Worm (Caenorhabditis elegans) whole organism, late embryonic: Measurements from ENCODE around the gene srj-33.

Source experiments
- C38D4.7 ChIP-seq: fragments of 200-800 bp; sonication (Bioruptor generic); optimal IDR thresholded peaks from 2 replicates; lab custom pipeline; 2018; ENCODE audit warnings: mild to moderate bottlenecking, missing genetic modification characterization, moderate library complexity, missing compliant biosample characterization
- ama-1 ChIP-seq: fragments of 150-350 bp; optimal IDR thresholded peaks from 2 replicates; lab custom pipeline; 2014
- dmd-4 ChIP-seq: sonication (generic microtip); optimal IDR thresholded peaks from 2 replicates; lab custom pipeline; 2016; ENCODE audit warnings: borderline replicate concordance, missing genetic modification characterization, missing compliant biosample characterization
- eyg-1 ChIP-seq: sonication (generic microtip); optimal IDR thresholded peaks from 2 replicates; lab custom pipeline; 2016; ENCODE audit warnings: missing genotype, missing genetic modification characterization, missing compliant biosample characterization
- fkh-10 ChIP-seq: fragments of 150-350 bp; optimal IDR thresholded peaks from 2 replicates; lab custom pipeline; 2014; ENCODE audit warnings: missing biosample characterization, missing genetic modification reagents, missing genetic modification characterization
- nfya-1 ChIP-seq: sonication (generic microtip); optimal IDR thresholded peaks from 2 replicates; lab custom pipeline; 2017; ENCODE audit warnings: missing genetic modification characterization, mild to moderate bottlenecking, missing compliant biosample characterization, antibody characterized with exemption, moderate library complexity
- nhr-11 ChIP-seq: fragments of 150-350 bp; optimal IDR thresholded peaks from 2 replicates; lab custom pipeline; 2014; ENCODE audit warnings: missing biosample characterization, missing genetic modification characterization
- pat-9 ChIP-seq: fragments of 200-800 bp; sonication (Bioruptor generic); optimal IDR thresholded peaks from 2 replicates; lab custom pipeline; 2018; ENCODE audit warnings: mild to moderate bottlenecking, missing genetic modification characterization, moderate library complexity, missing compliant biosample characterization
- rnt-1 ChIP-seq: sonication (generic microtip); optimal IDR thresholded peaks from 2 replicates; lab custom pipeline; 2016; ENCODE audit warnings: missing genetic modification characterization, missing compliant biosample characterization

- TF ChIP-seq pat-9 (tag; lab: Kevin White, UChicago): no peak
- TF ChIP-seq eyg-1: no peak
- TF ChIP-seq fkh-10 (GFP tag; lab: Kevin White, UChicago): no peak
- TF ChIP-seq nhr-11 (tag; lab: Kevin White, UChicago): no peak
- TF ChIP-seq C38D4.7: no peak
- no peak for TF ChIP-seq nfya-1 (tag; lab: Kevin White, UChicago)
- TF ChIP-seq dmd-4 (tag; lab: Kevin White, UChicago): no peak
- TF ChIP-seq rnt-1 (tag; lab: Kevin White, UChicago): no peak
- TF ChIP-seq ama-1 (lab: Kevin White, UChicago): no peak
Measured at ce11 chrV:9944093-9944492, 6.8 kb upstream of the srj-33 start, which contains the start of gene sre-28.
